Worm (Caenorhabditis elegans) whole organism, mixed stage, embryonic: ENCODE data around the gene Y39G8B.7.

ENCODE experiments used
- lsy-2 ChIP-seq: fragments of 150-350 bp; optimal IDR thresholded peaks from 2 replicates; lab custom pipeline; 2014; ENCODE audit warnings: missing biosample characterization, missing genetic modification characterization
- nhr-237 ChIP-seq: fragments of 150-350 bp; optimal IDR thresholded peaks from 2 replicates; lab custom pipeline; 2014; ENCODE audit warnings: missing biosample characterization, missing genetic modification characterization
- pha-4 ChIP-seq: fragments of 150-350 bp; optimal IDR thresholded peaks from 2 replicates; lab custom pipeline; 2018; ENCODE audit warnings: missing biosample characterization, missing genetic modification reagents, missing genetic modification characterization
- snpc-4 ChIP-seq: fragments of 150-350 bp; optimal IDR thresholded peaks from 2 replicates; lab custom pipeline; 2014; ENCODE audit warnings: missing biosample characterization, missing genetic modification characterization
- unc-62 ChIP-seq: fragments of 150-350 bp; optimal IDR thresholded peaks from 2 replicates; lab custom pipeline; 2014; ENCODE audit warnings: missing biosample characterization, missing genetic modification reagents, missing genetic modification characterization

ce11 chrII:13981097-13981496 is 13.7 kb downstream of the Y39G8B.7 start, which contains the start of gene Y39G8B.9:
- TF ChIP-seq pha-4 (no peak), unc-62 (GFP tag; lab: Kevin White, UChicago) (no peak), lsy-2 (tag; lab: Kevin White, UChicago) (no peak), nhr-237 (tag; lab: Kevin White, UChicago) (no peak), snpc-4 (tag; lab: Kevin White, UChicago) (no peak)
